Fruit fly (Drosophila melanogaster) whole organism, embryonic: Measurements from ENCODE around the gene ZnT77C.
A peak's percentile ranks its signal among the peaks of the same experiment; 100 is the strongest.

Experiments
- CG12391 ChIP-seq: fragments of 200-800 bp; sonication (Bioruptor generic); optimal IDR thresholded peaks from 3 replicates; lab custom pipeline; 2018; ENCODE audit warnings: missing biosample characterization, mild to moderate bottlenecking, missing genetic modification characterization, moderate library complexity
- CG12659 ChIP-seq: fragments of 200-800 bp; sonication (Bioruptor generic); optimal IDR thresholded peaks from 3 replicates; lab custom pipeline; 2017; ENCODE audit warnings: mild to moderate bottlenecking, missing biosample characterization, missing genetic modification reagents, missing genetic modification characterization
- CG12769 ChIP-seq: fragments of 200-800 bp; sonication (Bioruptor generic); optimal IDR thresholded peaks from 2 replicates; lab custom pipeline; 2019; ENCODE audit warnings: missing biosample characterization, mild to moderate bottlenecking, missing genetic modification characterization, moderate library complexity
- CG12942 ChIP-seq: fragments of 200-800 bp; sonication (Bioruptor generic); optimal IDR thresholded peaks from 3 replicates; lab custom pipeline; 2016; ENCODE audit warnings: missing biosample characterization, missing genetic modification characterization
- CG13287 ChIP-seq: fragments of 200-800 bp; sonication (Bioruptor generic); IDR thresholded peaks from 2 replicates; pipeline ENCODE4 v1.3.6; 2022; ENCODE audit warnings: missing biosample characterization, missing genetic modification characterization; ENCODE audit not compliant: partially characterized antibody
- CG14050 ChIP-seq: fragments of 200-800 bp; sonication (Bioruptor generic); IDR thresholded peaks from 3 replicates; pipeline ENCODE4 v1.3.6; 2022; ENCODE audit warnings: missing biosample characterization, missing genetic modification characterization
- CG17568 ChIP-seq: fragments of 200-800 bp; sonication (Bioruptor generic); optimal IDR thresholded peaks from 2 replicates; lab custom pipeline; 2018; ENCODE audit warnings: missing biosample characterization, mild to moderate bottlenecking, missing genetic modification characterization, moderate library complexity
- CG2120 ChIP-seq: fragments of 200-800 bp; sonication (Bioruptor generic); optimal IDR thresholded peaks from 3 replicates; lab custom pipeline; 2016; ENCODE audit warnings: missing biosample characterization, missing genetic modification characterization
- CG2202 ChIP-seq: fragments of 200-800 bp; sonication (Bioruptor generic); optimal IDR thresholded peaks from 2 replicates; lab custom pipeline; 2018; ENCODE audit warnings: missing biosample characterization, mild to moderate bottlenecking, missing genetic modification characterization
- CG34224 ChIP-seq: fragments of 200-800 bp; sonication (Bioruptor generic); IDR thresholded peaks from 3 replicates; pipeline ENCODE4 v1.3.6; 2022; ENCODE audit warnings: missing biosample characterization, missing genetic modification characterization; ENCODE audit not compliant: partially characterized antibody
- CG42726 ChIP-seq: fragments of 200-800 bp; sonication (Bioruptor generic); IDR thresholded peaks from 2 replicates; pipeline ENCODE4 v1.3.6; 2022; ENCODE audit warnings: missing biosample characterization, missing genetic modification characterization; ENCODE audit not compliant: partially characterized antibody
- CG4360 ChIP-seq: fragments of 200-800 bp; sonication (Bioruptor generic); IDR thresholded peaks from 2 replicates; pipeline ENCODE4 v1.3.6; 2022; ENCODE audit warnings: missing biosample characterization, missing genetic modification characterization
- CG6272 ChIP-seq: fragments of 200-800 bp; sonication (Bioruptor generic); IDR thresholded peaks from 2 replicates; pipeline ENCODE4 v1.3.6; 2022; ENCODE audit warnings: missing biosample characterization, missing genetic modification characterization
- CG7745 ChIP-seq: fragments of 200-800 bp; sonication (Bioruptor generic); optimal IDR thresholded peaks from 2 replicates; lab custom pipeline; 2018; ENCODE audit warnings: missing biosample characterization, mild to moderate bottlenecking, missing genetic modification characterization, moderate library complexity
- CG9215 ChIP-seq: fragments of 200-800 bp; sonication (Bioruptor generic); IDR thresholded peaks from 2 replicates; pipeline ENCODE4 v1.3.6; 2022; ENCODE audit warnings: missing biosample characterization, missing genetic modification characterization
- CG9609 ChIP-seq: fragments of 200-800 bp; sonication (Bioruptor generic); optimal IDR thresholded peaks from 3 replicates; lab custom pipeline; 2016; ENCODE audit warnings: missing biosample characterization, missing genetic modification characterization
- CG9727 ChIP-seq: fragments of 200-800 bp; sonication (Bioruptor generic); optimal IDR thresholded peaks from 3 replicates; lab custom pipeline; 2017; ENCODE audit warnings: missing biosample characterization, mild to moderate bottlenecking, missing genetic modification characterization
- CHES-1-like ChIP-seq: fragments of 200-800 bp; sonication (Bioruptor generic); optimal IDR thresholded peaks from 2 replicates; lab custom pipeline; 2016; ENCODE audit warnings: missing biosample characterization, missing genetic modification characterization
- Dll ChIP-seq: fragments of 200-800 bp; sonication (Bioruptor generic); IDR thresholded peaks from 4 replicates; pipeline ENCODE4 v1.3.6; 2022; ENCODE audit warnings: missing biosample characterization, missing genetic modification characterization; ENCODE audit not compliant: partially characterized antibody
- E2f1 ChIP-seq: fragments of 200-800 bp; sonication (Bioruptor generic); IDR thresholded peaks from 2 replicates; pipeline ENCODE4 v1.3.6; 2022; ENCODE audit warnings: missing biosample characterization, missing genetic modification characterization
- HLH4C ChIP-seq: fragments of 200-800 bp; sonication (Bioruptor generic); IDR thresholded peaks from 3 replicates; pipeline ENCODE4 v1.3.6; 2022; ENCODE audit warnings: missing biosample characterization, missing genetic modification characterization; ENCODE audit not compliant: partially characterized antibody
- Hey ChIP-seq: fragments of 200-800 bp; sonication (Bioruptor generic); optimal IDR thresholded peaks from 3 replicates; lab custom pipeline; 2018; ENCODE audit warnings: missing biosample characterization, mild to moderate bottlenecking, missing genetic modification characterization
- Hr51 ChIP-seq, 2 experiments: fragments of 200-800 bp; sonication (Bioruptor generic); optimal IDR thresholded peaks; 2 replicates in 1 of 2; 3 replicates in 1 of 2; lab custom pipeline; 2016 to 2018; ENCODE audit warnings: missing biosample characterization in 2 of 2, missing genetic modification characterization in 2 of 2, mild to moderate bottlenecking in 1 of 2, moderate library complexity in 1 of 2
- Meics ChIP-seq: fragments of 200-800 bp; sonication (Bioruptor generic); optimal IDR thresholded peaks from 2 replicates; lab custom pipeline; 2017; ENCODE audit warnings: missing biosample characterization, mild to moderate bottlenecking, missing genetic modification characterization
- Pdp1 ChIP-seq, 2 experiments: fragments of 200-800 bp; sonication (Bioruptor generic); optimal IDR thresholded peaks; 3 replicates each; lab custom pipeline; 2016; ENCODE audit warnings: missing biosample characterization in 2 of 2, missing genetic modification characterization in 2 of 2, mild to moderate bottlenecking in 1 of 2, moderate library complexity in 1 of 2
- Scr ChIP-seq: fragments of 200-800 bp; sonication (Bioruptor generic); IDR thresholded peaks from 2 replicates; pipeline ENCODE4 v1.3.6; 2022; ENCODE audit warnings: missing biosample characterization, missing genetic modification characterization; ENCODE audit not compliant: partially characterized antibody
- Tbp ChIP-seq: fragments of >200 bp; optimal IDR thresholded peaks from 2 replicates; lab custom pipeline; 2018; ENCODE audit warnings: missing biosample characterization, missing genetic modification characterization
- ab ChIP-seq: fragments of 200-800 bp; sonication (Bioruptor generic); optimal IDR thresholded peaks from 2 replicates; lab custom pipeline; 2016; ENCODE audit warnings: missing biosample characterization, missing genetic modification characterization
- abd-A ChIP-seq: fragments of 200-800 bp; sonication (Bioruptor generic); optimal IDR thresholded peaks from 3 replicates; lab custom pipeline; 2019; ENCODE audit warnings: missing biosample characterization, mild to moderate bottlenecking, missing genetic modification characterization, moderate library complexity
- ato ChIP-seq: fragments of 200-800 bp; sonication (Bioruptor generic); IDR thresholded peaks from 2 replicates; pipeline ENCODE4 v1.3.6; 2022; ENCODE audit warnings: missing biosample characterization, missing genetic modification characterization; ENCODE audit not compliant: partially characterized antibody
- bbx ChIP-seq: fragments of 200-800 bp; sonication (Bioruptor generic); IDR thresholded peaks from 2 replicates; pipeline ENCODE4 v1.3.6; 2022; ENCODE audit warnings: missing biosample characterization, missing genetic modification characterization; ENCODE audit not compliant: partially characterized antibody
- cad ChIP-seq: fragments of >200 bp; optimal IDR thresholded peaks from 2 replicates; lab custom pipeline; 2017; ENCODE audit warnings: missing biosample characterization, missing genetic modification characterization
- crol ChIP-seq: fragments of 200-800 bp; sonication (Bioruptor generic); IDR thresholded peaks from 2 replicates; pipeline ENCODE4 v1.3.6; 2022; ENCODE audit warnings: missing biosample characterization, missing genetic modification characterization
- dimm ChIP-seq: fragments of 200-800 bp; sonication (Bioruptor generic); IDR thresholded peaks from 2 replicates; pipeline ENCODE4 v1.3.6; 2022; ENCODE audit warnings: missing biosample characterization, missing genetic modification characterization
- dmrt11E ChIP-seq: fragments of 200-800 bp; sonication (Bioruptor generic); optimal IDR thresholded peaks from 3 replicates; lab custom pipeline; 2018; ENCODE audit warnings: missing biosample characterization, mild to moderate bottlenecking, missing genetic modification characterization, moderate library complexity
- dmrt99B ChIP-seq: fragments of 200-800 bp; sonication (Bioruptor generic); optimal IDR thresholded peaks from 2 replicates; lab custom pipeline; 2018; ENCODE audit warnings: missing biosample characterization, mild to moderate bottlenecking, missing genetic modification characterization, moderate library complexity
- ken ChIP-seq: fragments of 200-800 bp; sonication (Bioruptor generic); IDR thresholded peaks from 3 replicates; pipeline ENCODE4 v1.3.6; 2022; ENCODE audit warnings: missing biosample characterization, missing genetic modification characterization
- onecut ChIP-seq: fragments of 200-800 bp; sonication (Bioruptor generic); IDR thresholded peaks from 2 replicates; pipeline ENCODE4 v1.3.6; 2022; ENCODE audit warnings: missing biosample characterization, missing genetic modification characterization
- slbo ChIP-seq: fragments of 200-800 bp; sonication (Bioruptor generic); IDR thresholded peaks from 2 replicates; pipeline ENCODE4 v1.3.6; 2022; ENCODE audit warnings: missing biosample characterization, missing genetic modification characterization
- sna ChIP-seq: fragments of 200-800 bp; sonication (Bioruptor generic); IDR thresholded peaks from 2 replicates; pipeline ENCODE4 v1.3.6; 2022; ENCODE audit warnings: missing biosample characterization, missing genetic modification characterization; ENCODE audit not compliant: partially characterized antibody
- stc ChIP-seq: fragments of 200-800 bp; sonication (Bioruptor generic); IDR thresholded peaks from 2 replicates; pipeline ENCODE4 v1.3.6; 2022; ENCODE audit warnings: missing biosample characterization, missing genetic modification characterization
- sug ChIP-seq: fragments of 200-800 bp; optimal IDR thresholded peaks from 2 replicates; lab custom pipeline; 2019; ENCODE audit warnings: missing biosample characterization, mild to moderate bottlenecking, missing genetic modification characterization, moderate library complexity
- tll ChIP-seq, 2 experiments: fragments of 200-800 bp in 1 of 2; fragments of >200 bp in 1 of 2; sonication (Bioruptor generic) in 1 of 2; optimal IDR thresholded peaks; 2 replicates each; lab custom pipeline; 2017 to 2019; ENCODE audit warnings: missing biosample characterization in 2 of 2, missing genetic modification characterization in 2 of 2, mild to moderate bottlenecking in 1 of 2, moderate library complexity in 1 of 2
- tna ChIP-seq: fragments of 200-800 bp; sonication (Bioruptor generic); IDR thresholded peaks from 2 replicates; pipeline ENCODE4 v1.3.6; 2022; ENCODE audit warnings: missing biosample characterization, missing genetic modification characterization; ENCODE audit not compliant: partially characterized antibody
- tx ChIP-seq: fragments of 200-800 bp; sonication (Bioruptor generic); optimal IDR thresholded peaks from 2 replicates; lab custom pipeline; 2016; ENCODE audit warnings: missing biosample characterization, missing genetic modification characterization
- unc-4 ChIP-seq: fragments of 200-800 bp; sonication (Bioruptor generic); IDR thresholded peaks from 2 replicates; pipeline ENCODE4 v1.3.6; 2022; ENCODE audit warnings: missing biosample characterization, missing genetic modification characterization; ENCODE audit not compliant: partially characterized antibody

The ZnT77C gene

dm6 chr3L:20526196-20526740 is 31.5 kb upstream of the ZnT77C start, which contains the start of gene Nubp2 (continued):
- TF ChIP-seq tll (GFP tag; optimal IDR thresholded peaks at IDR 0.05; lab: Kevin White, UChicago) (peak; percentile 82 to 88), dmrt11E (tag; lab: Kevin White, UChicago) (peak; percentile 97)

dm6 chr3L:20526143-20526195 is 31.2 kb upstream of the ZnT77C start, which contains the start of gene Pss:
Gene Pss (minus strand): TSS chr3L:20526174.
- no peak for TF ChIP-seq ato (GFP tag; lab: Robert Waterston, UW)
- no peak for TF ChIP-seq CG14050
- TF ChIP-seq CHES-1-like (GFP tag; lab: Kevin White, UChicago): no peak
- peak; percentile 6 for TF ChIP-seq cad (GFP tag; lab: Kevin White, UChicago)
- TF ChIP-seq tx (GFP tag; lab: Kevin White, UChicago): no peak
- TF ChIP-seq CG12391 (tag; lab: Kevin White, UChicago): no peak
- TF ChIP-seq ken (GFP tag; lab: Robert Waterston, UW): no peak
- peak in 1 of 2 experiments; percentile 77 for TF ChIP-seq Pdp1 (GFP tag; optimal IDR thresholded peaks at IDR 0.05; lab: Kevin White, UChicago)
- no peak for TF ChIP-seq stc
- no peak for TF ChIP-seq Hey (tag; lab: Kevin White, UChicago)

DNA sequence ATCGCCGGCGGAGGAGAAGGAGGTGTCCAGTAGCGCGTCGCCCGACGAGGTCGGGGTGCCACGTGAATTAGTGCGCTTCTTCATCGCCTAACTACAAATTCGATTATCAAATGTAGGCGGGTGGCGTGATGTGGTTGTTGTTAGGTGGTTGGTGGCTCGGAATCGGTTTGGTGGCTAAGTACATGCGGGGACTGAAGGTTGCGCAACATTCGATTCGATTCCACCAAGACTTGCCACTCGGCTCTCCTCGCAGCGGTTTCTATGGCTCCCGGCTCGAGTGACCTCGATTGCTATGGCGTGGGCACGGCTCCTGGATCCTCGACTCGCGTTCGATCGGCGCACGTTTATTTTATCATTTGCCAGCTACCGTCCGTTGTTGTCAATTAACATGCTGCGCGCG is 31.0 kb upstream of the ZnT77C start:
- TF ChIP-seq CG7745 (tag; lab: Kevin White, UChicago): no peak
- no peak for TF ChIP-seq CG2202 (tag; lab: Kevin White, UChicago)
- TF ChIP-seq sna (GFP tag; lab: Robert Waterston, UW): 0 out of 2 replicates have a peak, but pooled peaks have one; percentile 26
- peak; percentile 30; the same call in 1 of the 2 replicates for TF ChIP-seq Scr (GFP tag; lab: Robert Waterston, UW)
- TF ChIP-seq CG9727 (GFP tag; lab: Kevin White, UChicago): no peak
- no peak for TF ChIP-seq abd-A
- no peak for TF ChIP-seq CG17568
- TF ChIP-seq Meics: no peak
- 0 out of 4 replicates have a peak, but pooled peaks have one; percentile 11 for TF ChIP-seq Dll (GFP tag; lab: Robert Waterston, UW)
- TF ChIP-seq bbx (GFP tag; lab: Robert Waterston, UW): peak; percentile 34; the same call in 1 of the 2 replicates
- TF ChIP-seq CG6272: no peak
- peak; percentile 42; the same call in 1 of the 2 replicates for TF ChIP-seq tna (GFP tag; lab: Robert Waterston, UW)
- peak in 1 of 2 experiments; percentile 99 for TF ChIP-seq Pdp1 (GFP tag; optimal IDR thresholded peaks at IDR 0.05; lab: Kevin White, UChicago)
- TF ChIP-seq sug (tag; lab: Kevin White, UChicago): no peak
- peak; percentile 54; the same call in 1 of the 2 replicates for TF ChIP-seq CG4360 (GFP tag; lab: Robert Waterston, UW)
- TF ChIP-seq onecut (GFP tag; lab: Robert Waterston, UW): no peak
- TF ChIP-seq CG2120 (GFP tag; lab: Kevin White, UChicago): no peak
- no peak for TF ChIP-seq CG12942 (GFP tag; lab: Kevin White, UChicago)
- no peak for TF ChIP-seq Tbp (GFP tag; lab: Kevin White, UChicago)
- TF ChIP-seq ab: no peak
- TF ChIP-seq CG12769 (tag; lab: Kevin White, UChicago): no peak
- peak; percentile 66 for TF ChIP-seq crol (GFP tag; lab: Robert Waterston, UW)
- TF ChIP-seq unc-4 (GFP tag; lab: Robert Waterston, UW): peak; percentile 13; the same call in 1 of the 2 replicates
- TF ChIP-seq E2f1 (GFP tag; lab: Robert Waterston, UW): no peak
- no peak for TF ChIP-seq CG9609 (GFP tag; lab: Kevin White, UChicago)
- TF ChIP-seq CG34224 (GFP tag; lab: Robert Waterston, UW): no peak
- TF ChIP-seq CG42726 (GFP tag; lab: Robert Waterston, UW): 0 out of 2 replicates have a peak, but pooled peaks have one; percentile 13
- 0 out of 3 replicates have a peak, but pooled peaks have one; percentile 33 for TF ChIP-seq HLH4C (GFP tag; lab: Robert Waterston, UW)
- TF ChIP-seq dmrt99B (tag; lab: Kevin White, UChicago): no peak
- no peak for TF ChIP-seq Hr51 (GFP tag; optimal IDR thresholded peaks at IDR 0.05; lab: Kevin White, UChicago)
- TF ChIP-seq CG9215 (GFP tag; lab: Robert Waterston, UW): no peak
- TF ChIP-seq CG12659: no peak
- peak; percentile 17; the same call in 1 of the 2 replicates for TF ChIP-seq CG13287
- no peak for TF ChIP-seq dimm (GFP tag; lab: Robert Waterston, UW)
- no peak for TF ChIP-seq slbo (GFP tag; lab: Robert Waterston, UW)
